Fruit fly (Drosophila melanogaster) whole organism, embryonic: ENCODE results near the gene Taf6.

ENCODE experiments used
- ATbp ChIP-seq: fragments of 200-800 bp; sonication (Bioruptor generic); optimal IDR thresholded peaks from 2 replicates; lab custom pipeline; 2017; ENCODE audit warnings: missing biosample characterization, mild to moderate bottlenecking, missing genetic modification characterization, missing genetic modification reagents
- C15 ChIP-seq: fragments of 200-800 bp; sonication (Bioruptor generic); IDR thresholded peaks from 3 replicates; pipeline ENCODE4 v1.3.6; 2022; ENCODE audit warnings: missing biosample characterization, missing genetic modification characterization
- CG12071 ChIP-seq: fragments of 200-800 bp; sonication (Bioruptor generic); optimal IDR thresholded peaks from 3 replicates; lab custom pipeline; 2018; ENCODE audit warnings: missing biosample characterization, mild to moderate bottlenecking, missing genetic modification characterization
- CG12659 ChIP-seq: fragments of 200-800 bp; sonication (Bioruptor generic); optimal IDR thresholded peaks from 3 replicates; lab custom pipeline; 2017; ENCODE audit warnings: mild to moderate bottlenecking, missing biosample characterization, missing genetic modification reagents, missing genetic modification characterization
- CG14667 ChIP-seq: fragments of 200-800 bp; sonication (Bioruptor generic); IDR thresholded peaks from 2 replicates; pipeline ENCODE4 v1.3.6; 2022; ENCODE audit warnings: missing biosample characterization, missing genetic modification characterization
- CG14860 ChIP-seq: fragments of 200-800 bp; sonication (Bioruptor generic); IDR thresholded peaks from 3 replicates; pipeline ENCODE4 v1.3.6; 2022; ENCODE audit warnings: missing biosample characterization, missing genetic modification characterization; ENCODE audit not compliant: partially characterized antibody
- CG1529 ChIP-seq: fragments of 200-800 bp; sonication (Bioruptor generic); optimal IDR thresholded peaks from 3 replicates; lab custom pipeline; 2018; ENCODE audit warnings: missing biosample characterization, missing genetic modification characterization
- CG15601 ChIP-seq: fragments of 200-800 bp; sonication (Bioruptor generic); optimal IDR thresholded peaks from 3 replicates; lab custom pipeline; 2019; ENCODE audit warnings: missing biosample characterization, mild to moderate bottlenecking, missing genetic modification characterization, moderate library complexity
- CG16779 ChIP-seq: fragments of 200-800 bp; sonication (Bioruptor generic); IDR thresholded peaks from 2 replicates; pipeline ENCODE4 v1.3.6; 2022; ENCODE audit warnings: missing biosample characterization, missing genetic modification characterization
- CG17385 ChIP-seq: fragments of 200-800 bp; sonication (Bioruptor generic); optimal IDR thresholded peaks from 3 replicates; lab custom pipeline; 2018; ENCODE audit warnings: missing biosample characterization, mild to moderate bottlenecking, missing genetic modification characterization
- CG17568 ChIP-seq: fragments of 200-800 bp; sonication (Bioruptor generic); optimal IDR thresholded peaks from 2 replicates; lab custom pipeline; 2018; ENCODE audit warnings: missing biosample characterization, mild to moderate bottlenecking, missing genetic modification characterization, moderate library complexity
- CG18619 ChIP-seq: fragments of 200-800 bp; sonication (Bioruptor generic); optimal IDR thresholded peaks from 3 replicates; lab custom pipeline; 2017; ENCODE audit warnings: missing biosample characterization, mild to moderate bottlenecking, missing genetic modification characterization
- CG2712 ChIP-seq: fragments of 200-800 bp; optimal IDR thresholded peaks from 3 replicates; lab custom pipeline; 2019; ENCODE audit warnings: missing biosample characterization, mild to moderate bottlenecking, missing genetic modification characterization, moderate library complexity
- CG3281 ChIP-seq: fragments of 200-800 bp; sonication (Bioruptor generic); optimal IDR thresholded peaks from 3 replicates; lab custom pipeline; 2017; ENCODE audit warnings: missing biosample characterization, mild to moderate bottlenecking, missing genetic modification characterization
- CG34422 ChIP-seq: fragments of 200-800 bp; sonication (Bioruptor generic); IDR thresholded peaks from 3 replicates; pipeline ENCODE4 v1.3.6; 2022; ENCODE audit warnings: missing biosample characterization, missing genetic modification characterization
- CG42726 ChIP-seq: fragments of 200-800 bp; sonication (Bioruptor generic); IDR thresholded peaks from 2 replicates; pipeline ENCODE4 v1.3.6; 2022; ENCODE audit warnings: missing biosample characterization, missing genetic modification characterization; ENCODE audit not compliant: partially characterized antibody
- CG7556 ChIP-seq: fragments of 200-800 bp; sonication (Bioruptor generic); optimal IDR thresholded peaks from 2 replicates; lab custom pipeline; 2017; ENCODE audit warnings: missing biosample characterization, mild to moderate bottlenecking, missing genetic modification characterization
- CG8478 ChIP-seq: fragments of >200 bp; optimal IDR thresholded peaks from 2 replicates; lab custom pipeline; 2018
- CG9215 ChIP-seq: fragments of 200-800 bp; sonication (Bioruptor generic); IDR thresholded peaks from 2 replicates; pipeline ENCODE4 v1.3.6; 2022; ENCODE audit warnings: missing biosample characterization, missing genetic modification characterization
- CG9932 ChIP-seq: fragments of 200-800 bp; sonication (Bioruptor generic); IDR thresholded peaks from 2 replicates; pipeline ENCODE4 v1.3.6; 2022; ENCODE audit warnings: missing biosample characterization, missing genetic modification characterization
- Camta ChIP-seq: fragments of 200-800 bp; sonication (Bioruptor generic); optimal IDR thresholded peaks from 2 replicates; lab custom pipeline; 2016; ENCODE audit warnings: missing biosample characterization, missing genetic modification characterization
- Dip3 ChIP-seq: fragments of 200-800 bp; sonication (Bioruptor generic); optimal IDR thresholded peaks from 3 replicates; lab custom pipeline; 2016; ENCODE audit warnings: missing biosample characterization, missing genetic modification characterization
- Doc2 ChIP-seq: fragments of 200-800 bp; sonication (Bioruptor generic); IDR thresholded peaks from 2 replicates; pipeline ENCODE4 v1.3.6; 2022; ENCODE audit warnings: missing biosample characterization, missing genetic modification characterization
- Dp ChIP-seq: fragments of 200-800 bp; sonication (Bioruptor generic); optimal IDR thresholded peaks from 2 replicates; lab custom pipeline; 2018; ENCODE audit warnings: missing biosample characterization, mild to moderate bottlenecking, missing genetic modification characterization, moderate library complexity
- E2f2 ChIP-seq: fragments of 200-800 bp; sonication (Bioruptor generic); IDR thresholded peaks from 2 replicates; pipeline ENCODE4 v1.3.6; 2022; ENCODE audit warnings: missing biosample characterization, missing genetic modification characterization
- Elba2 ChIP-seq: fragments of 200-800 bp; sonication (Bioruptor generic); optimal IDR thresholded peaks from 3 replicates; lab custom pipeline; 2016; ENCODE audit warnings: missing biosample characterization, missing genetic modification characterization
- HLH3B ChIP-seq: fragments of 200-800 bp; sonication (Bioruptor generic); IDR thresholded peaks from 2 replicates; pipeline ENCODE4 v1.3.6; 2022; ENCODE audit warnings: missing biosample characterization, missing genetic modification characterization
- HLH4C ChIP-seq: fragments of 200-800 bp; sonication (Bioruptor generic); IDR thresholded peaks from 3 replicates; pipeline ENCODE4 v1.3.6; 2022; ENCODE audit warnings: missing biosample characterization, missing genetic modification characterization; ENCODE audit not compliant: partially characterized antibody
- Hr3 ChIP-seq: fragments of 200-800 bp; sonication (Bioruptor generic); optimal IDR thresholded peaks from 3 replicates; lab custom pipeline; 2016; ENCODE audit warnings: missing biosample characterization, missing genetic modification characterization
- Nf-YA ChIP-seq: fragments of 200-800 bp; sonication (Bioruptor generic); IDR thresholded peaks from 2 replicates; pipeline ENCODE4 v1.3.6; 2022; ENCODE audit warnings: missing biosample characterization, missing genetic modification characterization
- NfI ChIP-seq: fragments of 200-800 bp; sonication (Bioruptor generic); optimal IDR thresholded peaks from 3 replicates; lab custom pipeline; 2018; ENCODE audit warnings: missing biosample characterization, mild to moderate bottlenecking, missing genetic modification characterization, moderate library complexity
- Oaz ChIP-seq: fragments of 200-800 bp; sonication (Bioruptor generic); IDR thresholded peaks from 2 replicates; pipeline ENCODE4 v1.3.6; 2022; ENCODE audit warnings: missing biosample characterization, missing genetic modification characterization
- Rx ChIP-seq: fragments of 200-800 bp; sonication (Bioruptor generic); IDR thresholded peaks from 2 replicates; pipeline ENCODE4 v1.3.6; 2022; ENCODE audit warnings: missing biosample characterization, missing genetic modification characterization
- Trl ChIP-seq, 3 experiments: fragments of >200 bp in 2 of 3; fragments of 200-800 bp in 1 of 3; sonication (Bioruptor generic) in 1 of 3; optimal IDR thresholded peaks; 2 replicates in 1 of 3; 3 replicates in 2 of 3; lab custom pipeline; 2016 to 2017; ENCODE audit warnings: missing biosample characterization in 1 of 3, missing genetic modification characterization in 1 of 3
- Vsx1 ChIP-seq: fragments of 200-800 bp; sonication (Bioruptor generic); optimal IDR thresholded peaks from 2 replicates; lab custom pipeline; 2017; ENCODE audit warnings: missing biosample characterization, mild to moderate bottlenecking, missing genetic modification characterization, missing genetic modification reagents
- amos ChIP-seq: fragments of 200-800 bp; sonication (Bioruptor generic); IDR thresholded peaks from 2 replicates; pipeline ENCODE4 v1.3.6; 2022; ENCODE audit warnings: missing biosample characterization, missing genetic modification characterization; ENCODE audit not compliant: partially characterized antibody
- aop ChIP-seq: fragments of 200-800 bp; sonication (Bioruptor generic); IDR thresholded peaks from 2 replicates; pipeline ENCODE4 v1.3.6; 2022; ENCODE audit warnings: missing biosample characterization, missing genetic modification characterization
- bbx ChIP-seq: fragments of 200-800 bp; sonication (Bioruptor generic); IDR thresholded peaks from 2 replicates; pipeline ENCODE4 v1.3.6; 2022; ENCODE audit warnings: missing biosample characterization, missing genetic modification characterization; ENCODE audit not compliant: partially characterized antibody
- chinmo ChIP-seq: fragments of 200-800 bp; sonication (Bioruptor generic); IDR thresholded peaks from 4 replicates; pipeline ENCODE4 v1.3.6; 2022; ENCODE audit warnings: missing biosample characterization, missing genetic modification characterization; ENCODE audit not compliant: partially characterized antibody
- emc ChIP-seq: fragments of 200-800 bp; sonication (Bioruptor generic); optimal IDR thresholded peaks from 2 replicates; lab custom pipeline; 2016; ENCODE audit warnings: missing biosample characterization, missing genetic modification characterization
- exex ChIP-seq: fragments of 200-800 bp; sonication (Bioruptor generic); optimal IDR thresholded peaks from 4 replicates; lab custom pipeline; 2018; ENCODE audit warnings: missing biosample characterization, mild to moderate bottlenecking, missing genetic modification characterization, moderate library complexity
- grau ChIP-seq: fragments of 200-800 bp; optimal IDR thresholded peaks from 3 replicates; lab custom pipeline; 2019; ENCODE audit warnings: missing biosample characterization, mild to moderate bottlenecking, missing genetic modification characterization, moderate library complexity
- hth ChIP-seq: fragments of >200 bp; optimal IDR thresholded peaks from 2 replicates; lab custom pipeline; 2017; ENCODE audit warnings: inconsistent platforms
- jigr1 ChIP-seq: fragments of 200-800 bp; sonication (Bioruptor generic); IDR thresholded peaks from 3 replicates; pipeline ENCODE4 v1.3.6; 2022; ENCODE audit warnings: missing biosample characterization, missing genetic modification characterization
- nmo ChIP-seq: fragments of 200-800 bp; sonication (Bioruptor generic); optimal IDR thresholded peaks from 2 replicates; lab custom pipeline; 2018; ENCODE audit warnings: missing biosample characterization, mild to moderate bottlenecking, missing genetic modification characterization, moderate library complexity
- pros ChIP-seq: fragments of 200-800 bp; sonication (Bioruptor generic); optimal IDR thresholded peaks from 3 replicates; lab custom pipeline; 2019; ENCODE audit warnings: missing biosample characterization, mild to moderate bottlenecking, missing genetic modification characterization, moderate library complexity
- sens-2 ChIP-seq: fragments of 200-800 bp; sonication (Bioruptor generic); IDR thresholded peaks from 2 replicates; pipeline ENCODE4 v1.3.6; 2022; ENCODE audit warnings: missing biosample characterization, missing genetic modification characterization
- slp2 ChIP-seq: fragments of 200-800 bp; sonication (Bioruptor generic); optimal IDR thresholded peaks from 2 replicates; lab custom pipeline; 2016; ENCODE audit warnings: missing biosample characterization, missing genetic modification characterization
- trem ChIP-seq: fragments of 200-800 bp; optimal IDR thresholded peaks from 3 replicates; lab custom pipeline; 2019; ENCODE audit warnings: missing biosample characterization, mild to moderate bottlenecking, missing genetic modification characterization, moderate library complexity
- wdn ChIP-seq: fragments of 200-800 bp; sonication (Bioruptor generic); IDR thresholded peaks from 2 replicates; pipeline ENCODE4 v1.3.6; 2022; ENCODE audit warnings: missing biosample characterization, missing genetic modification characterization
- zen ChIP-seq: fragments of 200-800 bp; sonication (Bioruptor generic); optimal IDR thresholded peaks from 3 replicates; lab custom pipeline; 2018; ENCODE audit warnings: missing biosample characterization, mild to moderate bottlenecking, missing genetic modification characterization, moderate library complexity

The Taf6 gene

dm6 chr3L:19590422-19590821 is 8.5 kb upstream of the Taf6 start, which contains the start of gene CG14100 (continued):
- TF ChIP-seq CG12071 (GFP tag; lab: Kevin White, UChicago) = peak; percentile 100
- peak; percentile 100 for TF ChIP-seq Rx (GFP tag; lab: Robert Waterston, UW)
- TF ChIP-seq wdn (GFP tag; lab: Robert Waterston, UW) = peak; percentile 100
- peak; percentile 100 for TF ChIP-seq Camta (GFP tag; lab: Kevin White, UChicago)
- TF ChIP-seq NfI = peak; percentile 100
- TF ChIP-seq Hr3 (GFP tag; lab: Kevin White, UChicago) = peak; percentile 100
- peak; percentile 70; the same call in 1 of the 2 replicates for TF ChIP-seq CG42726
- peak; percentile 100 for TF ChIP-seq CG14667
- no peak for TF ChIP-seq chinmo (GFP tag; lab: Robert Waterston, UW)
- peak; percentile 97 for TF ChIP-seq trem (tag; lab: Kevin White, UChicago)
- TF ChIP-seq CG1529 (GFP tag; lab: Kevin White, UChicago) = peak; percentile 100
- TF ChIP-seq grau (tag; lab: Kevin White, UChicago) = peak; percentile 100
- peak; percentile 100 for TF ChIP-seq CG2712
- peak; percentile 100 for TF ChIP-seq Nf-YA (GFP tag; lab: Robert Waterston, UW)
- TF ChIP-seq Dip3 (GFP tag; lab: Kevin White, UChicago) = peak; percentile 100
- TF ChIP-seq Vsx1 = peak; percentile 99
- peak; percentile 100 for TF ChIP-seq ATbp (GFP tag; lab: Kevin White, UChicago)
- peak; percentile 100 for TF ChIP-seq aop (GFP tag; lab: Robert Waterston, UW)
- peak; percentile 100 for TF ChIP-seq CG7556 (GFP tag; lab: Kevin White, UChicago)
- TF ChIP-seq Elba2 (GFP tag; lab: Kevin White, UChicago) = peak; percentile 100
- TF ChIP-seq Trl (optimal IDR thresholded peaks at IDR 0.05; lab: Kevin White, UChicago) = no peak
- peak; percentile 100 for TF ChIP-seq Trl (GFP tag; optimal IDR thresholded peaks at IDR 0.05; lab: Kevin White, UChicago)
- TF ChIP-seq CG14860 (GFP tag; lab: Robert Waterston, UW) = no peak
- peak; percentile 98 for TF ChIP-seq pros (GFP tag; lab: Kevin White, UChicago)
- peak; percentile 100 for TF ChIP-seq emc (GFP tag; lab: Kevin White, UChicago)
- peak; percentile 100 for TF ChIP-seq CG9932 (GFP tag; lab: Robert Waterston, UW)
- peak; percentile 46; the same call in 1 of the 2 replicates for TF ChIP-seq amos (GFP tag; lab: Robert Waterston, UW)
- TF ChIP-seq CG17568 (GFP tag; lab: Kevin White, UChicago) = peak; percentile 100
- peak; percentile 100 for TF ChIP-seq sens-2 (GFP tag; lab: Robert Waterston, UW)
- peak; percentile 100 for TF ChIP-seq nmo (GFP tag; lab: Kevin White, UChicago)
- no peak for TF ChIP-seq HLH4C (GFP tag; lab: Robert Waterston, UW)
- TF ChIP-seq CG8478 = no peak
- peak; percentile 100 for TF ChIP-seq CG9215 (GFP tag; lab: Robert Waterston, UW)
- peak; percentile 100 for TF ChIP-seq HLH3B (GFP tag; lab: Robert Waterston, UW)
- peak; percentile 100 for TF ChIP-seq CG16779 (GFP tag; lab: Robert Waterston, UW)
- peak; percentile 100 for TF ChIP-seq exex (tag; lab: Kevin White, UChicago)
- peak; percentile 100 for TF ChIP-seq E2f2 (GFP tag; lab: Robert Waterston, UW)
- TF ChIP-seq bbx (GFP tag; lab: Robert Waterston, UW) = no peak
- no peak for TF ChIP-seq hth (lab: Kevin White, UChicago)
- TF ChIP-seq zen = peak; percentile 100
- peak; percentile 100 for TF ChIP-seq C15 (GFP tag; lab: Robert Waterston, UW)
- peak; percentile 100 for TF ChIP-seq slp2 (GFP tag; lab: Kevin White, UChicago)
- peak; percentile 100 for TF ChIP-seq CG18619 (GFP tag; lab: Kevin White, UChicago)
- TF ChIP-seq Doc2 (GFP tag; lab: Robert Waterston, UW) = peak; percentile 100
- peak; percentile 100 for TF ChIP-seq CG12659 (GFP tag; lab: Kevin White, UChicago)
- peak; percentile 100 for TF ChIP-seq CG17385 (GFP tag; lab: Kevin White, UChicago)
- peak; percentile 94 for TF ChIP-seq Dp
- peak; percentile 100 for TF ChIP-seq CG15601 (tag; lab: Kevin White, UChicago)
- peak; percentile 100 for TF ChIP-seq CG34422 (GFP tag; lab: Robert Waterston, UW)
- peak; percentile 100 for TF ChIP-seq jigr1
- peak; percentile 100 for TF ChIP-seq CG3281 (GFP tag; lab: Kevin White, UChicago)
- peak; percentile 100 for TF ChIP-seq Oaz (GFP tag; lab: Robert Waterston, UW)
